Worm (Caenorhabditis elegans): ENCODE data around the gene lnp-1.

DNA sequence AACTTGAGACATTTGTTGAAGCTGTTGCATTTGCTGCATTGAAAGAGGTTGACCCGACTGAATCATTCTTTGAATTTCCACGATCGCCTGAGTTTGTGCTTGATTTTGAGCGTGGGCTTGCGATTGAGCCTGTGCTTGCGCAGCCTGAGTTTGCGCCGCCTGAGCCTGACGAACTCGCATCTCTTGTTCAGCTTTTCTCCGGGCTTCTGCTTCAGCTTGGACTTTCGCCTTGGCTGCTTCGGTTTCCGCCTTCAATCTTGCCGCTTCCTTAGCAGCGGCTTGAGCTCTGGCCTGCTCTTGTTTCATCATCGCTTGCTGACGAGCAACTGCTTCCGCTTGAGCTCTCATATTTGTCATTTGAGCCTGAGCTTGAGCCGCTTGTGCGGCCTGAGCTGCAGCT, 8.9 kb downstream of the lnp-1 start:
- no peak for TF ChIP-seq mdl-1 (tag; optimal IDR thresholded peaks at IDR 0.05)
- TF ChIP-seq efl-1 (optimal IDR thresholded peaks at IDR 0.05), result no peak
- peak in 1 of 2 experiments; percentile 54 for TF ChIP-seq efl-1 (GFP tag; optimal IDR thresholded peaks at IDR 0.05 in 1 of 2)
- no peak for TF ChIP-seq tbx-2 (tag; optimal IDR thresholded peaks at IDR 0.05)
- TF ChIP-seq nhr-77 (tag; optimal IDR thresholded peaks at IDR 0.05), result no peak
- TF ChIP-seq mep-1 (tag; optimal IDR thresholded peaks at IDR 0.05), result no peak
- no peak for TF ChIP-seq unc-62 (GFP tag; optimal IDR thresholded peaks at IDR 0.05)
- no peak for TF ChIP-seq fos-1 (tag; optimal IDR thresholded peaks at IDR 0.05)
- no peak for TF ChIP-seq mef-2 (tag; optimal IDR thresholded peaks at IDR 0.05)
- TF ChIP-seq snu-23 (GFP tag; optimal IDR thresholded peaks at IDR 0.05), result no peak
- no peak for TF ChIP-seq C04F5.9 (tag; optimal IDR thresholded peaks at IDR 0.05)
